Fruit fly (Drosophila melanogaster) whole organism, embryonic: ENCODE results near the gene EMC5.

Source experiments
- CG1024 ChIP-seq: fragments of 200-800 bp; sonication (Bioruptor generic); IDR thresholded peaks from 2 replicates; pipeline ENCODE4 v1.3.6; 2022; ENCODE audit warnings: missing biosample characterization, missing genetic modification characterization
- CG13287 ChIP-seq: fragments of 200-800 bp; sonication (Bioruptor generic); IDR thresholded peaks from 2 replicates; pipeline ENCODE4 v1.3.6; 2022; ENCODE audit warnings: missing biosample characterization, missing genetic modification characterization; ENCODE audit not compliant: partially characterized antibody
- CG13775 ChIP-seq: fragments of 200-800 bp; sonication (Bioruptor generic); optimal IDR thresholded peaks from 3 replicates; lab custom pipeline; 2017; ENCODE audit warnings: missing biosample characterization, mild to moderate bottlenecking, missing genetic modification characterization
- CG14441 ChIP-seq: fragments of 200-800 bp; sonication (Bioruptor generic); IDR thresholded peaks from 2 replicates; pipeline ENCODE4 v1.3.6; 2022; ENCODE audit warnings: missing biosample characterization, missing genetic modification characterization
- CG16813 ChIP-seq: fragments of 200-800 bp; sonication (Bioruptor generic); IDR thresholded peaks from 3 replicates; pipeline ENCODE4 v1.3.6; 2022; ENCODE audit warnings: missing biosample characterization, missing genetic modification characterization; ENCODE audit not compliant: partially characterized antibody
- CG17328 ChIP-seq: fragments of 200-800 bp; sonication (Bioruptor generic); IDR thresholded peaks from 2 replicates; pipeline ENCODE4 v1.3.6; 2022; ENCODE audit warnings: missing biosample characterization, missing genetic modification characterization
- CG30020 ChIP-seq: fragments of 200-800 bp; optimal IDR thresholded peaks from 2 replicates; lab custom pipeline; 2019; ENCODE audit warnings: missing biosample characterization, mild to moderate bottlenecking, missing genetic modification characterization, moderate library complexity
- CG31365 ChIP-seq: fragments of 200-800 bp; sonication (Bioruptor generic); optimal IDR thresholded peaks from 2 replicates; lab custom pipeline; 2018; ENCODE audit warnings: missing biosample characterization, mild to moderate bottlenecking, missing genetic modification characterization
- CG34376 ChIP-seq: fragments of 200-800 bp; sonication (Bioruptor generic); optimal IDR thresholded peaks from 2 replicates; lab custom pipeline; 2018; ENCODE audit warnings: missing biosample characterization, mild to moderate bottlenecking, missing genetic modification characterization
- CG34422 ChIP-seq: fragments of 200-800 bp; sonication (Bioruptor generic); IDR thresholded peaks from 3 replicates; pipeline ENCODE4 v1.3.6; 2022; ENCODE audit warnings: missing biosample characterization, missing genetic modification characterization
- CG4730 ChIP-seq: fragments of 200-800 bp; sonication (Bioruptor generic); IDR thresholded peaks from 2 replicates; pipeline ENCODE4 v1.3.6; 2022; ENCODE audit warnings: missing biosample characterization, missing genetic modification characterization
- CG5180 ChIP-seq: fragments of 200-800 bp; sonication (Bioruptor generic); optimal IDR thresholded peaks from 3 replicates; lab custom pipeline; 2017; ENCODE audit warnings: missing biosample characterization, missing genetic modification characterization, mild to moderate bottlenecking, moderate library complexity, missing genetic modification reagents
- CG7963 ChIP-seq: fragments of 200-800 bp; sonication (Bioruptor generic); IDR thresholded peaks from 3 replicates; pipeline ENCODE4 v1.3.6; 2022; ENCODE audit warnings: missing biosample characterization, missing genetic modification characterization; ENCODE audit not compliant: partially characterized antibody
- CG8290 ChIP-seq, 3 experiments: fragments of 200-800 bp; sonication (Bioruptor generic); optimal IDR thresholded peaks; 2 replicates each; lab custom pipeline; 2016 to 2019; ENCODE audit warnings: missing biosample characterization in 3 of 3, missing genetic modification characterization in 3 of 3, mild to moderate bottlenecking in 2 of 3, moderate library complexity in 1 of 3
- CG8478 ChIP-seq: fragments of >200 bp; optimal IDR thresholded peaks from 2 replicates; lab custom pipeline; 2018
- CG9797 ChIP-seq: fragments of 200-800 bp; sonication (Bioruptor generic); optimal IDR thresholded peaks from 3 replicates; lab custom pipeline; 2018; ENCODE audit warnings: missing biosample characterization, mild to moderate bottlenecking, missing genetic modification characterization
- CHES-1-like ChIP-seq: fragments of 200-800 bp; sonication (Bioruptor generic); optimal IDR thresholded peaks from 2 replicates; lab custom pipeline; 2016; ENCODE audit warnings: missing biosample characterization, missing genetic modification characterization
- Camta ChIP-seq: fragments of 200-800 bp; sonication (Bioruptor generic); optimal IDR thresholded peaks from 2 replicates; lab custom pipeline; 2016; ENCODE audit warnings: missing biosample characterization, missing genetic modification characterization
- CoRest ChIP-seq: fragments of 200-800 bp; sonication (Bioruptor generic); optimal IDR thresholded peaks from 3 replicates; lab custom pipeline; 2018; ENCODE audit warnings: missing biosample characterization, mild to moderate bottlenecking, missing genetic modification characterization, moderate library complexity
- Dip3 ChIP-seq: fragments of 200-800 bp; sonication (Bioruptor generic); optimal IDR thresholded peaks from 3 replicates; lab custom pipeline; 2016; ENCODE audit warnings: missing biosample characterization, missing genetic modification characterization
- Ets97D ChIP-seq: fragments of 200-800 bp; sonication (Bioruptor generic); optimal IDR thresholded peaks from 3 replicates; lab custom pipeline; 2016; ENCODE audit warnings: missing biosample characterization, missing genetic modification characterization
- Fer1 ChIP-seq: fragments of 200-800 bp; sonication (Bioruptor generic); optimal IDR thresholded peaks from 2 replicates; lab custom pipeline; 2017; ENCODE audit warnings: missing biosample characterization, mild to moderate bottlenecking, missing genetic modification characterization
- Jarid2 ChIP-seq: fragments of 200-800 bp; sonication (Bioruptor generic); optimal IDR thresholded peaks from 3 replicates; lab custom pipeline; 2017; ENCODE audit warnings: mild to moderate bottlenecking, missing biosample characterization, missing genetic modification reagents, missing genetic modification characterization
- MTF-1 ChIP-seq: fragments of 200-800 bp; sonication (Bioruptor generic); optimal IDR thresholded peaks from 2 replicates; lab custom pipeline; 2018; ENCODE audit warnings: missing biosample characterization, mild to moderate bottlenecking, missing genetic modification characterization, borderline replicate concordance
- Sin3A ChIP-seq: fragments of >200 bp; optimal IDR thresholded peaks from 2 replicates; lab custom pipeline; 2018
- Sox100B ChIP-seq: fragments of 200-800 bp; sonication (Bioruptor generic); optimal IDR thresholded peaks from 3 replicates; lab custom pipeline; 2018; ENCODE audit warnings: missing biosample characterization, mild to moderate bottlenecking, missing genetic modification characterization
- ap ChIP-seq: fragments of 200-800 bp; sonication (Bioruptor generic); IDR thresholded peaks from 2 replicates; pipeline ENCODE4 v1.3.6; 2022; ENCODE audit warnings: missing biosample characterization, missing genetic modification characterization
- ase ChIP-seq: fragments of 200-800 bp; sonication (Bioruptor generic); IDR thresholded peaks from 3 replicates; pipeline ENCODE4 v1.3.6; 2022; ENCODE audit warnings: missing biosample characterization, missing genetic modification characterization
- az2 ChIP-seq: fragments of 200-800 bp; sonication (Bioruptor generic); optimal IDR thresholded peaks from 3 replicates; lab custom pipeline; 2016; ENCODE audit warnings: missing biosample characterization, missing genetic modification characterization
- bsh ChIP-seq, 2 experiments: fragments of 200-800 bp; sonication (Bioruptor generic); optimal IDR thresholded peaks; 2 replicates each; lab custom pipeline; 2017 to 2018; ENCODE audit warnings: mild to moderate bottlenecking in 2 of 2, missing biosample characterization in 2 of 2, missing genetic modification characterization in 2 of 2, moderate library complexity in 1 of 2
- cad ChIP-seq: fragments of >200 bp; optimal IDR thresholded peaks from 2 replicates; lab custom pipeline; 2017; ENCODE audit warnings: missing biosample characterization, missing genetic modification characterization
- caup ChIP-seq: fragments of 200-800 bp; sonication (Bioruptor generic); optimal IDR thresholded peaks from 3 replicates; lab custom pipeline; 2017; ENCODE audit warnings: missing biosample characterization, mild to moderate bottlenecking, missing genetic modification characterization, moderate library complexity; ENCODE audit not compliant: severe bottlenecking
- cwo ChIP-seq: fragments of 200-800 bp; sonication (Bioruptor generic); optimal IDR thresholded peaks from 3 replicates; lab custom pipeline; 2017; ENCODE audit warnings: missing biosample characterization, missing genetic modification characterization, mild to moderate bottlenecking, moderate library complexity, missing genetic modification reagents
- disco-r ChIP-seq: fragments of 200-800 bp; sonication (Bioruptor generic); optimal IDR thresholded peaks from 2 replicates; lab custom pipeline; 2016; ENCODE audit warnings: missing biosample characterization, missing genetic modification characterization
- esg ChIP-seq: fragments of 200-800 bp; sonication (Bioruptor generic); conservative IDR thresholded peaks from 2 replicates; pipeline ENCODE4 v1.3.6; 2022; ENCODE audit warnings: missing biosample characterization, missing genetic modification characterization
- eyg ChIP-seq: fragments of 200-800 bp; sonication (Bioruptor generic); optimal IDR thresholded peaks from 3 replicates; lab custom pipeline; 2016; ENCODE audit warnings: missing biosample characterization, missing genetic modification characterization
- klu ChIP-seq: fragments of 200-800 bp; sonication (Bioruptor generic); IDR thresholded peaks from 2 replicates; pipeline ENCODE4 v1.3.6; 2022; ENCODE audit warnings: missing biosample characterization, missing genetic modification characterization
- kni ChIP-seq: fragments of 200-800 bp; sonication (Bioruptor generic); optimal IDR thresholded peaks from 3 replicates; lab custom pipeline; 2017; ENCODE audit warnings: mild to moderate bottlenecking, missing biosample characterization, missing genetic modification reagents, missing genetic modification characterization
- luna ChIP-seq: fragments of 200-800 bp; sonication (Bioruptor generic); optimal IDR thresholded peaks from 2 replicates; lab custom pipeline; 2016; ENCODE audit warnings: missing biosample characterization, missing genetic modification characterization
- nerfin-1 ChIP-seq: fragments of 200-800 bp; sonication (Bioruptor generic); optimal IDR thresholded peaks from 3 replicates; lab custom pipeline; 2019; ENCODE audit warnings: missing biosample characterization, mild to moderate bottlenecking, missing genetic modification characterization, moderate library complexity
- pb ChIP-seq: fragments of 200-800 bp; sonication (Bioruptor generic); optimal IDR thresholded peaks from 3 replicates; lab custom pipeline; 2016; ENCODE audit warnings: missing biosample characterization, missing genetic modification characterization
- pita ChIP-seq: fragments of 200-800 bp; sonication (Bioruptor generic); optimal IDR thresholded peaks from 2 replicates; lab custom pipeline; 2017; ENCODE audit warnings: missing biosample characterization, mild to moderate bottlenecking, missing genetic modification characterization
- pros ChIP-seq: fragments of 200-800 bp; sonication (Bioruptor generic); optimal IDR thresholded peaks from 3 replicates; lab custom pipeline; 2019; ENCODE audit warnings: missing biosample characterization, mild to moderate bottlenecking, missing genetic modification characterization, moderate library complexity
- scrt ChIP-seq: fragments of 200-800 bp; sonication (Bioruptor generic); optimal IDR thresholded peaks from 2 replicates; lab custom pipeline; 2018; ENCODE audit warnings: missing biosample characterization, mild to moderate bottlenecking, missing genetic modification characterization, moderate library complexity
- sd ChIP-seq: fragments of 200-800 bp; sonication (Bioruptor generic); optimal IDR thresholded peaks from 3 replicates; lab custom pipeline; 2018; ENCODE audit warnings: missing biosample characterization, mild to moderate bottlenecking, missing genetic modification characterization, moderate library complexity
- sim ChIP-seq: fragments of 200-800 bp; sonication (Bioruptor generic); IDR thresholded peaks from 2 replicates; pipeline ENCODE4 v1.3.6; 2022; ENCODE audit warnings: missing biosample characterization, missing genetic modification characterization
- sima ChIP-seq: fragments of 200-800 bp; sonication (Bioruptor generic); optimal IDR thresholded peaks from 2 replicates; lab custom pipeline; 2016; ENCODE audit warnings: missing biosample characterization, missing genetic modification characterization
- sug ChIP-seq: fragments of 200-800 bp; optimal IDR thresholded peaks from 2 replicates; lab custom pipeline; 2019; ENCODE audit warnings: missing biosample characterization, mild to moderate bottlenecking, missing genetic modification characterization, moderate library complexity
- trem ChIP-seq: fragments of 200-800 bp; optimal IDR thresholded peaks from 3 replicates; lab custom pipeline; 2019; ENCODE audit warnings: missing biosample characterization, mild to moderate bottlenecking, missing genetic modification characterization, moderate library complexity

The EMC5 gene

dm6 chr2L:18944175-18945012, 43.1 kb upstream of the EMC5 start (continued):
- TF ChIP-seq nerfin-1 (tag; lab: Kevin White, UChicago) (peak; percentile 9), az2 (GFP tag; lab: Kevin White, UChicago) (no peak), pb (GFP tag; lab: Kevin White, UChicago) (no peak), CG31365 (peak; percentile 33), sim (GFP tag; lab: Robert Waterston, UW) (no peak), CG16813 (GFP tag; lab: Robert Waterston, UW) (no peak), sug (tag; lab: Kevin White, UChicago) (peak; percentile 48), MTF-1 (GFP tag; lab: Kevin White, UChicago) (no peak), CG1024 (no peak), CG34376 (peak; percentile 79), CG4730 (no peak), Jarid2 (GFP tag; lab: Kevin White, UChicago) (no peak), Camta (GFP tag; lab: Kevin White, UChicago) (no peak), Sin3A (lab: Kevin White, UChicago) (peak; percentile 36), Fer1 (peak; percentile 48), CG13287 (GFP tag; lab: Robert Waterston, UW) (no peak), sima (GFP tag; lab: Kevin White, UChicago) (no peak), trem (tag; lab: Kevin White, UChicago) (no peak), CG30020 (tag; lab: Kevin White, UChicago) (no peak), CG8290 (GFP tag; optimal IDR thresholded peaks at IDR 0.05; lab: Kevin White, UChicago) (no peak), CG8290 (tag; optimal IDR thresholded peaks at IDR 0.05; lab: Kevin White, UChicago) (peak in 1 of 2 experiments; percentile 76), CG5180 (GFP tag; lab: Kevin White, UChicago) (peak; percentile 67), Dip3 (GFP tag; lab: Kevin White, UChicago) (no peak), CG34422 (GFP tag; lab: Robert Waterston, UW) (no peak), CG8478 (no peak), cwo (GFP tag; lab: Kevin White, UChicago) (peak; percentile 24), scrt (GFP tag; lab: Kevin White, UChicago) (no peak), ase (GFP tag; lab: Robert Waterston, UW) (no peak), Sox100B (GFP tag; lab: Kevin White, UChicago) (no peak), CHES-1-like (no peak), CoRest (tag; lab: Kevin White, UChicago) (peak; percentile 52), eyg (GFP tag; lab: Kevin White, UChicago) (no peak), klu (GFP tag; lab: Robert Waterston, UW) (no peak), pros (GFP tag; lab: Kevin White, UChicago) (peak; percentile 100), CG13775 (GFP tag; lab: Kevin White, UChicago) (no peak), Ets97D (GFP tag; lab: Kevin White, UChicago) (peak; percentile 45), disco-r (GFP tag; lab: Kevin White, UChicago) (no peak), ap (GFP tag; lab: Robert Waterston, UW) (no peak), esg (GFP tag; lab: Robert Waterston, UW) (no peak), bsh (GFP tag; optimal IDR thresholded peaks at IDR 0.05; lab: Kevin White, UChicago) (peak in 1 of 2 experiments; percentile 48), cad (GFP tag; lab: Kevin White, UChicago) (no peak), luna (GFP tag; lab: Kevin White, UChicago) (no peak), pita (GFP tag; lab: Kevin White, UChicago) (no peak), caup (peak; percentile 21), CG17328 (GFP tag; lab: Robert Waterston, UW) (no peak), CG7963 (GFP tag; lab: Robert Waterston, UW) (no peak), CG14441 (GFP tag; lab: Robert Waterston, UW) (no peak), kni (GFP tag; lab: Kevin White, UChicago) (peak; percentile 100), CG9797 (peak; percentile 46), sd (tag; lab: Kevin White, UChicago) (peak; percentile 54)
